Fruit fly (Drosophila melanogaster): ENCODE data around the gene CG12268.

CG12268 gene

dm6 chr3R:23986479-23986930, 38.3 kb upstream of the CG12268 start, which contains the start of the genes CG13603 and CG5902 (continued):
- no peak for TF ChIP-seq lbe (GFP tag; optimal IDR thresholded peaks at IDR 0.05)
- TF ChIP-seq p53 (GFP tag; optimal IDR thresholded peaks at IDR 0.05): no peak
- TF ChIP-seq jumu (GFP tag; optimal IDR thresholded peaks at IDR 0.05): peak; percentile 60
- TF ChIP-seq chif (GFP tag; optimal IDR thresholded peaks at IDR 0.05): peak in 1 of 2 experiments; percentile 35
- TF ChIP-seq Med (GFP tag): peak; percentile 91
- no peak for TF ChIP-seq tio (GFP tag; optimal IDR thresholded peaks at IDR 0.05)
- no peak for TF ChIP-seq zfh2 (GFP tag; optimal IDR thresholded peaks at IDR 0.05)
- TF ChIP-seq CG12155 (GFP tag; optimal IDR thresholded peaks at IDR 0.05): peak; percentile 58
- no peak for TF ChIP-seq gem (tag; optimal IDR thresholded peaks at IDR 0.05)
- TF ChIP-seq CG15696 (tag; optimal IDR thresholded peaks at IDR 0.05): no peak
- no peak for TF ChIP-seq hkb (optimal IDR thresholded peaks at IDR 0.05)
- 0 out of 2 replicates have a peak, but pooled peaks have one; percentile 38 for TF ChIP-seq hkb (GFP tag; IDR thresholded peaks at IDR 0.05)
- no peak for TF ChIP-seq sens (GFP tag)
- no peak for TF ChIP-seq CG8388 (GFP tag; optimal IDR thresholded peaks at IDR 0.05)
- no peak for TF ChIP-seq D19A (tag; optimal IDR thresholded peaks at IDR 0.05)
- TF ChIP-seq rib (GFP tag; IDR thresholded peaks at IDR 0.05): no peak
- TF ChIP-seq gcm (GFP tag; optimal IDR thresholded peaks at IDR 0.05): peak; percentile 36
- TF ChIP-seq CG1602 (GFP tag; optimal IDR thresholded peaks at IDR 0.05): no peak
- TF ChIP-seq Usf (GFP tag; optimal IDR thresholded peaks at IDR 0.05): no peak
- peak; percentile 11; the same call in 1 of the 2 replicates for TF ChIP-seq H2.0 (GFP tag; IDR thresholded peaks at IDR 0.05)
- TF ChIP-seq CG11695 (GFP tag; IDR thresholded peaks at IDR 0.05): no peak
- TF ChIP-seq sob (GFP tag; IDR thresholded peaks at IDR 0.05): 0 out of 2 replicates have a peak, but pooled peaks have one; percentile 48
- TF ChIP-seq CG7963 (GFP tag; IDR thresholded peaks at IDR 0.05; ENCODE audit: partially characterized antibody): peak; percentile 57; the same call in 1 of the 3 replicates
- TF ChIP-seq peb (GFP tag; IDR thresholded peaks at IDR 0.05): 0 out of 2 replicates have a peak, but pooled peaks have one; percentile 8
- peak; percentile 64 for TF ChIP-seq Camta (GFP tag; optimal IDR thresholded peaks at IDR 0.05)
- TF ChIP-seq ac (GFP tag; optimal IDR thresholded peaks at IDR 0.05): no peak
- TF ChIP-seq disco-r (GFP tag; optimal IDR thresholded peaks at IDR 0.05): no peak
- TF ChIP-seq Dbx (GFP tag; IDR thresholded peaks at IDR 0.05): peak; percentile 77
- TF ChIP-seq CG11696 (GFP tag; IDR thresholded peaks at IDR 0.05): no peak
- TF ChIP-seq kah (GFP tag; optimal IDR thresholded peaks at IDR 0.05): no peak
- TF ChIP-seq CG12104 (GFP tag; optimal IDR thresholded peaks at IDR 0.05): no peak
- peak; percentile 57; the same call in 1 of the 3 replicates for TF ChIP-seq ken (GFP tag; IDR thresholded peaks at IDR 0.05)
- TF ChIP-seq MBD-R2 (GFP tag; IDR thresholded peaks at IDR 0.05): peak; percentile 93
- TF ChIP-seq gsb-n (tag; optimal IDR thresholded peaks at IDR 0.05): no peak
- no peak for TF ChIP-seq Hand (GFP tag; optimal IDR thresholded peaks at IDR 0.05)
- no peak for TF ChIP-seq TFAM (GFP tag; optimal IDR thresholded peaks at IDR 0.05)
- no peak for TF ChIP-seq prd (optimal IDR thresholded peaks at IDR 0.05)
- TF ChIP-seq prd (GFP tag; IDR thresholded peaks at IDR 0.05): 0 out of 3 replicates have a peak, but pooled peaks have one; percentile 14
- no peak for TF ChIP-seq GATAe (GFP tag; conservative IDR thresholded peaks at IDR 0.05)
- TF ChIP-seq hb (GFP tag; IDR thresholded peaks at IDR 0.05; ENCODE audit: partially characterized antibody): peak; percentile 77
- TF ChIP-seq croc (GFP tag; conservative IDR thresholded peaks at IDR 0.05): no peak
- TF ChIP-seq unpg (GFP tag; optimal IDR thresholded peaks at IDR 0.05): no peak
- TF ChIP-seq CG12942 (GFP tag; optimal IDR thresholded peaks at IDR 0.05): peak; percentile 39
- TF ChIP-seq mam (GFP tag; optimal IDR thresholded peaks at IDR 0.05): peak; percentile 74
- peak; percentile 52; the same call in 1 of the 2 replicates for TF ChIP-seq CG2129 (GFP tag; IDR thresholded peaks at IDR 0.05; ENCODE audit: partially characterized antibody)
- peak; percentile 60 for TF ChIP-seq CG4282 (GFP tag; optimal IDR thresholded peaks at IDR 0.05)
- peak; percentile 65 for TF ChIP-seq sna (GFP tag; IDR thresholded peaks at IDR 0.05; ENCODE audit: partially characterized antibody)
- no peak for TF ChIP-seq Nf-YB (GFP tag; optimal IDR thresholded peaks at IDR 0.05)
- TF ChIP-seq nmo (GFP tag; optimal IDR thresholded peaks at IDR 0.05): peak; percentile 82
- peak; percentile 76 for TF ChIP-seq CG16813 (GFP tag; IDR thresholded peaks at IDR 0.05; ENCODE audit: partially characterized antibody)
- no peak for TF ChIP-seq fru (optimal IDR thresholded peaks at IDR 0.05)
- peak; percentile 98 for TF ChIP-seq chinmo (GFP tag; IDR thresholded peaks at IDR 0.05; ENCODE audit: partially characterized antibody)

All from whole organism, embryonic.